Worm (Caenorhabditis elegans): ENCODE data around the gene rpt-3.

Gene rpt-3

ce11 chrIII:6495191-6495723 is 5.7 kb downstream of the rpt-3 start, which contains the start of gene F23F12.13:
F23F12.13 (plus strand) TSS chrIII:6495673.
- no peak for TF ChIP-seq K02D7.2 (tag; optimal IDR thresholded peaks at IDR 0.05)
- TF ChIP-seq lin-11 (tag; optimal IDR thresholded peaks at IDR 0.05), result no peak
- TF ChIP-seq elt-2 (tag; optimal IDR thresholded peaks at IDR 0.05), result peak; percentile 69
- TF ChIP-seq unc-86 (tag; optimal IDR thresholded peaks at IDR 0.05), result no peak
- TF ChIP-seq gmeb-2 (tag; optimal IDR thresholded peaks at IDR 0.05), result no peak
- no peak for TF ChIP-seq ceh-14 (tag; optimal IDR thresholded peaks at IDR 0.05)

- TF ChIP-seq fax-1 (tag; optimal IDR thresholded peaks at IDR 0.05) (no peak), gmeb-2 (tag; optimal IDR thresholded peaks at IDR 0.05) (no peak), fkh-6 (tag; optimal IDR thresholded peaks at IDR 0.05) (no peak), hlh-6 (tag; optimal IDR thresholded peaks at IDR 0.05) (no peak), rnt-1 (tag; optimal IDR thresholded peaks at IDR 0.05) (no peak), lim-6 (tag; optimal IDR thresholded peaks at IDR 0.05) (no peak), hlh-8 (tag; optimal IDR thresholded peaks at IDR 0.05) (no peak), elt-4 (tag; optimal IDR thresholded peaks at IDR 0.05) (no peak), syd-9 (tag; optimal IDR thresholded peaks at IDR 0.05) (no peak)
These were observed 8.6 kb downstream of the rpt-3 start, which contains the start of gene sdz-15 for ce11 chrIII:6498176-6498575. sdz-15 (plus strand) TSS chrIII:6498476.

ce11 chrIII:6499102-6499501 is 9.5 kb downstream of the rpt-3 start:
- TF ChIP-seq ceh-22 (tag; optimal IDR thresholded peaks at IDR 0.05), result no peak
- TF ChIP-seq ztf-16 (tag; optimal IDR thresholded peaks at IDR 0.05), result no peak
- no peak for TF ChIP-seq T23F11.4 (GFP tag; optimal IDR thresholded peaks at IDR 0.05)
- no peak for TF ChIP-seq F13H6.1 (tag; optimal IDR thresholded peaks at IDR 0.05)
- no peak for TF ChIP-seq elt-2 (tag; optimal IDR thresholded peaks at IDR 0.05)
- TF ChIP-seq C38D4.7 (GFP tag; optimal IDR thresholded peaks at IDR 0.05), result no peak
- TF ChIP-seq K09A11.1 (tag; optimal IDR thresholded peaks at IDR 0.05; ENCODE audit: insufficient read depth), result no peak
- no peak for TF ChIP-seq unc-42 (tag; optimal IDR thresholded peaks at IDR 0.05)
- TF ChIP-seq ceh-2 (tag; optimal IDR thresholded peaks at IDR 0.05), result no peak
- no peak for TF ChIP-seq lim-6 (tag; optimal IDR thresholded peaks at IDR 0.05)
- no peak for TF ChIP-seq unc-3 (GFP tag; conservative IDR thresholded peaks at IDR 0.05)
- TF ChIP-seq unc-3 (tag; optimal IDR thresholded peaks at IDR 0.05), result no peak
- TF ChIP-seq zip-5 (tag; optimal IDR thresholded peaks at IDR 0.05), result no peak
- TF ChIP-seq ceh-6 (GFP tag; optimal IDR thresholded peaks at IDR 0.05), result no peak

ce11 chrIII:6500032-6500564 is 10.5 kb downstream of the rpt-3 start, which contains the start of gene F23F12.3:
F23F12.3 (plus strand) TSS chrIII:6500514.
- TF ChIP-seq nfya-1 (tag; optimal IDR thresholded peaks at IDR 0.05) (peak; percentile 43), ceh-24 (tag; optimal IDR thresholded peaks at IDR 0.05) (no peak)

ce11 chrIII:6507832-6508231 is 18.2 kb downstream of the rpt-3 start, which contains the start of gene F23F12.12:
F23F12.12 (plus strand) TSS chrIII:6508132.
- TF ChIP-seq lim-6 (tag; optimal IDR thresholded peaks at IDR 0.05) (no peak), ets-4 (tag; optimal IDR thresholded peaks at IDR 0.05) (no peak), K09A11.1 (tag; optimal IDR thresholded peaks at IDR 0.05; ENCODE audit: insufficient read depth) (no peak)

- TF ChIP-seq ceh-24 (tag; optimal IDR thresholded peaks at IDR 0.05) (no peak), pha-4 (tag; optimal IDR thresholded peaks at IDR 0.05) (no peak), tbx-2 (tag; optimal IDR thresholded peaks at IDR 0.05) (no peak), nfya-1 (tag; optimal IDR thresholded peaks at IDR 0.05) (no peak), rnt-1 (tag; optimal IDR thresholded peaks at IDR 0.05) (no peak), hlh-30 (tag; optimal IDR thresholded peaks at IDR 0.05; ENCODE audit: insufficient read depth) (no peak), C38D4.7 (GFP tag; optimal IDR thresholded peaks at IDR 0.05) (no peak), hlh-8 (tag; optimal IDR thresholded peaks at IDR 0.05) (no peak), unc-3 (GFP tag; conservative IDR thresholded peaks at IDR 0.05) (no peak), unc-3 (tag; optimal IDR thresholded peaks at IDR 0.05) (no peak), odd-2 (tag; optimal IDR thresholded peaks at IDR 0.05) (no peak), che-1 (tag; optimal IDR thresholded peaks at IDR 0.05) (no peak), ceh-31 (tag; optimal IDR thresholded peaks at IDR 0.05) (no peak), pros-1 (tag; optimal IDR thresholded peaks at IDR 0.05) (no peak), syd-9 (tag; optimal IDR thresholded peaks at IDR 0.05) (no peak), nhr-232 (tag; optimal IDR thresholded peaks at IDR 0.05) (no peak), pha-2 (tag; optimal IDR thresholded peaks at IDR 0.05) (no peak), F13H6.1 (tag; optimal IDR thresholded peaks at IDR 0.05) (no peak)
These were observed 18.7 kb downstream of the rpt-3 start for ce11 chrIII:6508327-6508726.
